Worm (Caenorhabditis elegans) whole organism, L2 larva: ENCODE results near the gene F34D10.4.
A peak's percentile ranks its signal among the peaks of the same experiment; 100 is the strongest.

Experiments used
- C34F6.9 ChIP-seq: fragments of 150-350 bp; optimal IDR thresholded peaks from 2 replicates; lab custom pipeline; 2014; ENCODE audit warnings: missing biosample characterization, missing genetic modification characterization
- F13H6.1 ChIP-seq: sonication (generic microtip); optimal IDR thresholded peaks from 2 replicates; lab custom pipeline; 2016; ENCODE audit warnings: missing genetic modification characterization, missing compliant biosample characterization
- R02D3.7 ChIP-seq: fragments of 150-350 bp; optimal IDR thresholded peaks from 2 replicates; lab custom pipeline; 2014; ENCODE audit warnings: missing biosample characterization, missing genetic modification characterization
- alr-1 ChIP-seq: fragments of 150-350 bp; optimal IDR thresholded peaks from 2 replicates; lab custom pipeline; 2014; ENCODE audit warnings: missing biosample characterization, missing genetic modification characterization
- aly-2 ChIP-seq: fragments of 150-350 bp; optimal IDR thresholded peaks from 2 replicates; lab custom pipeline; 2014; ENCODE audit warnings: missing biosample characterization, missing genetic modification characterization
- ama-1 ChIP-seq: fragments of 150-350 bp; optimal IDR thresholded peaks from 2 replicates; lab custom pipeline; 2018; ENCODE audit warnings: inconsistent platforms
- blmp-1 ChIP-seq: sonication (generic microtip); optimal IDR thresholded peaks from 2 replicates; lab custom pipeline; 2017; ENCODE audit warnings: missing genetic modification characterization, mild to moderate bottlenecking, missing compliant biosample characterization, antibody characterized with exemption, moderate library complexity; ENCODE audit not compliant: insufficient read depth
- ceh-16 ChIP-seq: fragments of 150-350 bp; optimal IDR thresholded peaks from 2 replicates; lab custom pipeline; 2014; ENCODE audit warnings: missing biosample characterization, missing genetic modification characterization
- ceh-82 ChIP-seq: fragments of 150-350 bp; optimal IDR thresholded peaks from 2 replicates; lab custom pipeline; 2014; ENCODE audit warnings: missing biosample characterization, missing genetic modification characterization
- crh-2 ChIP-seq: sonication (generic microtip); optimal IDR thresholded peaks from 2 replicates; lab custom pipeline; 2017; ENCODE audit warnings: missing biosample characterization, missing genetic modification characterization
- dmd-4 ChIP-seq: sonication (generic microtip); optimal IDR thresholded peaks from 2 replicates; lab custom pipeline; 2017; ENCODE audit warnings: missing biosample characterization, missing genetic modification characterization
- egl-27 ChIP-seq: sonication (generic microtip); optimal IDR thresholded peaks from 3 replicates; lab custom pipeline; 2017; ENCODE audit warnings: missing biosample characterization, missing genetic modification reagents, missing genetic modification characterization
- elt-3 ChIP-seq: sonication (generic microtip); optimal IDR thresholded peaks from 2 replicates; lab custom pipeline; 2017; ENCODE audit warnings: missing biosample characterization, missing genetic modification characterization
- fos-1 ChIP-seq: fragments of 150-350 bp; optimal IDR thresholded peaks from 2 replicates; lab custom pipeline; 2014; ENCODE audit warnings: missing biosample characterization, missing genetic modification characterization
- lin-13 ChIP-seq: fragments of 150-350 bp; optimal IDR thresholded peaks from 2 replicates; lab custom pipeline; 2014; ENCODE audit warnings: missing biosample characterization, missing genetic modification reagents, missing genetic modification characterization
- lin-39 ChIP-seq: fragments of 150-350 bp; optimal IDR thresholded peaks from 2 replicates; lab custom pipeline; 2014; ENCODE audit warnings: missing biosample characterization, missing genetic modification reagents, missing genetic modification characterization
- lsy-2 ChIP-seq, 2 experiments: fragments of 150-350 bp in 1 of 2; sonication (generic microtip) in 1 of 2; optimal IDR thresholded peaks; 2 replicates each; lab custom pipeline; 2014 to 2017; ENCODE audit warnings: missing biosample characterization in 2 of 2, missing genetic modification characterization in 2 of 2
- mab-5 ChIP-seq: fragments of 150-350 bp; optimal IDR thresholded peaks from 2 replicates; lab custom pipeline; 2014; ENCODE audit warnings: missing biosample characterization, missing genetic modification characterization
- mbf-1 ChIP-seq: sonication (generic microtip); optimal IDR thresholded peaks from 2 replicates; lab custom pipeline; 2017; ENCODE audit warnings: missing biosample characterization, missing genetic modification characterization
- mdl-1 ChIP-seq, 2 experiments: fragments of 150-350 bp in 1 of 2; sonication (generic microtip) in 1 of 2; optimal IDR thresholded peaks; 2 replicates each; lab custom pipeline; 2017; ENCODE audit warnings: missing biosample characterization in 2 of 2, missing genetic modification characterization in 2 of 2
- nhr-10 ChIP-seq: sonication (generic microtip); optimal IDR thresholded peaks from 2 replicates; lab custom pipeline; 2017; ENCODE audit warnings: missing biosample characterization, missing genetic modification characterization
- nhr-12 ChIP-seq: fragments of 150-350 bp; optimal IDR thresholded peaks from 2 replicates; lab custom pipeline; 2014; ENCODE audit warnings: missing biosample characterization, missing genetic modification characterization
- nhr-129 ChIP-seq: fragments of 150-350 bp; optimal IDR thresholded peaks from 2 replicates; lab custom pipeline; 2014; ENCODE audit warnings: missing biosample characterization, missing genetic modification characterization
- nhr-21 ChIP-seq: fragments of 150-350 bp; optimal IDR thresholded peaks from 2 replicates; lab custom pipeline; 2014; ENCODE audit warnings: missing biosample characterization, missing genetic modification characterization
- nhr-237 ChIP-seq: fragments of 150-350 bp; optimal IDR thresholded peaks from 2 replicates; lab custom pipeline; 2014; ENCODE audit warnings: missing biosample characterization, missing genetic modification characterization
- nhr-25 ChIP-seq: fragments of 150-350 bp; sonication (generic microtip); optimal IDR thresholded peaks from 3 replicates; lab custom pipeline; 2014; ENCODE audit warnings: missing biosample characterization, missing genetic modification characterization
- nhr-77 ChIP-seq: fragments of 150-350 bp; optimal IDR thresholded peaks from 2 replicates; lab custom pipeline; 2014; ENCODE audit warnings: missing biosample characterization, missing genetic modification characterization
- peb-1 ChIP-seq: fragments of 150-350 bp; optimal IDR thresholded peaks from 2 replicates; lab custom pipeline; 2014; ENCODE audit warnings: missing biosample characterization, missing genetic modification characterization
- sem-4 ChIP-seq: fragments of 150-350 bp; optimal IDR thresholded peaks from 2 replicates; lab custom pipeline; 2014; ENCODE audit warnings: missing biosample characterization, missing genetic modification reagents, missing genetic modification characterization
- skn-1 ChIP-seq: sonication (generic microtip); optimal IDR thresholded peaks from 2 replicates; lab custom pipeline; 2017; ENCODE audit warnings: missing biosample characterization, missing genetic modification characterization
- sma-3 ChIP-seq: sonication (generic microtip); optimal IDR thresholded peaks from 2 replicates; lab custom pipeline; 2016; ENCODE audit warnings: missing genetic modification reagents, missing genetic modification characterization, missing compliant biosample characterization
- snpc-4 ChIP-seq: fragments of 150-350 bp; optimal IDR thresholded peaks from 2 replicates; lab custom pipeline; 2014; ENCODE audit warnings: missing biosample characterization, missing genetic modification characterization
- unc-39 ChIP-seq: fragments of 150-350 bp; optimal IDR thresholded peaks from 2 replicates; lab custom pipeline; 2014; ENCODE audit warnings: missing biosample characterization, missing genetic modification characterization
- unc-55 ChIP-seq: fragments of 150-350 bp; sonication (generic microtip); optimal IDR thresholded peaks from 3 replicates; lab custom pipeline; 2014; ENCODE audit warnings: missing biosample characterization, missing genetic modification reagents, missing genetic modification characterization
- unc-62 ChIP-seq: fragments of 150-350 bp; optimal IDR thresholded peaks from 2 replicates; lab custom pipeline; 2014; ENCODE audit warnings: missing biosample characterization, missing genetic modification reagents, missing genetic modification characterization
- zag-1 ChIP-seq: fragments of 150-350 bp; optimal IDR thresholded peaks from 2 replicates; lab custom pipeline; 2014; ENCODE audit warnings: missing biosample characterization, missing genetic modification characterization
- ztf-11 ChIP-seq: sonication (generic microtip); optimal IDR thresholded peaks from 2 replicates; lab custom pipeline; 2017; ENCODE audit warnings: missing biosample characterization, missing genetic modification characterization
- ztf-4 ChIP-seq: fragments of 150-350 bp; optimal IDR thresholded peaks from 2 replicates; lab custom pipeline; 2014; ENCODE audit warnings: missing biosample characterization, missing genetic modification characterization

The F34D10.4 gene

ce11 chrIII:3743367-3743766 is 7.0 kb downstream of the F34D10.4 start:
- TF ChIP-seq nhr-129 (tag; lab: Kevin White, UChicago) (no peak), nhr-25 (no peak), mdl-1 (tag; optimal IDR thresholded peaks at IDR 0.05; lab: Kevin White, UChicago) (no peak), crh-2 (no peak), F13H6.1 (tag; lab: Kevin White, UChicago) (no peak), ama-1 (no peak), sma-3 (GFP tag; lab: Kevin White, UChicago) (no peak), nhr-12 (tag; lab: Kevin White, UChicago) (no peak), egl-27 (tag; lab: Kevin White, UChicago) (no peak), skn-1 (tag; lab: Kevin White, UChicago) (no peak)

- TF ChIP-seq lsy-2 (tag; optimal IDR thresholded peaks at IDR 0.05; lab: Kevin White, UChicago) (no peak), ztf-11 (tag; lab: Kevin White, UChicago) (no peak), sma-3 (GFP tag; lab: Kevin White, UChicago) (no peak)
These were observed 8.7 kb downstream of the F34D10.4 start, which contains the start of gene lin-48 for ce11 chrIII:3745138-3745537. TSS of gene lin-48 (plus strand) at chrIII:3745438.

ce11 chrIII:3759312-3759711 is 22.9 kb downstream of the F34D10.4 start, which contains the start of gene arcp-1:
TSS of gene arcp-1 (minus strand) at chrIII:3759412.
- TF ChIP-seq fos-1 (tag; lab: Kevin White, UChicago): no peak
- TF ChIP-seq, all 48 proteins: peak for 0

ce11 chrIII:3764043-3764442 is 27.6 kb downstream of the F34D10.4 start:
- TF ChIP-seq nhr-21 (no peak), alr-1 (no peak), fos-1 (tag; lab: Kevin White, UChicago) (peak; percentile 87), mbf-1 (no peak)
- TF ChIP-seq, all 48 proteins: peak for 1

ce11 chrIII:3764584-3764983 is 28.2 kb downstream of the F34D10.4 start:
- TF ChIP-seq sma-3 (GFP tag; lab: Kevin White, UChicago) (no peak), snpc-4 (peak; percentile 13), lin-39 (tag; lab: Kevin White, UChicago) (no peak)
- TF ChIP-seq, all 48 proteins: peak for 1

ce11 chrIII:3765460-3765859 is 29.1 kb downstream of the F34D10.4 start, which contains the start of gene C44F1.1:
TSS of gene C44F1.1 (minus strand) at chrIII:3765560.
- no peak for TF ChIP-seq zag-1 (tag; lab: Kevin White, UChicago)
- no peak for TF ChIP-seq mbf-1
- no peak for TF ChIP-seq dmd-4 (tag; lab: Kevin White, UChicago)

- TF ChIP-seq lin-13 (GFP tag; lab: Kevin White, UChicago) (no peak), R02D3.7 (tag; lab: Kevin White, UChicago) (no peak), ama-1 (no peak), nhr-10 (tag; lab: Kevin White, UChicago) (no peak), elt-3 (tag; lab: Kevin White, UChicago) (no peak), peb-1 (no peak), unc-39 (tag; lab: Kevin White, UChicago) (no peak), ztf-4 (tag; lab: Kevin White, UChicago) (no peak), nhr-12 (tag; lab: Kevin White, UChicago) (no peak)
These were observed 31.8 kb downstream of the F34D10.4 start, which contains the start of gene gmeb-3 for ce11 chrIII:3768200-3768599. TSS of gene gmeb-3 (plus strand) at chrIII:3768500.

- TF ChIP-seq ceh-16 (no peak), C34F6.9 (tag; lab: Kevin White, UChicago) (peak; percentile 65), blmp-1 (tag; lab: Kevin White, UChicago) (peak; percentile 9), sma-3 (GFP tag; lab: Kevin White, UChicago) (peak; percentile 48), lsy-2 (tag; optimal IDR thresholded peaks at IDR 0.05; lab: Kevin White, UChicago) (peak; percentile 7 to 68), crh-2 (peak; percentile 62), peb-1 (no peak), nhr-129 (tag; lab: Kevin White, UChicago) (peak; percentile 67), nhr-12 (tag; lab: Kevin White, UChicago) (no peak), zag-1 (tag; lab: Kevin White, UChicago) (no peak), ceh-82 (tag; lab: Kevin White, UChicago) (no peak), nhr-10 (tag; lab: Kevin White, UChicago) (no peak), skn-1 (tag; lab: Kevin White, UChicago) (no peak), unc-39 (tag; lab: Kevin White, UChicago) (no peak), aly-2 (tag; lab: Kevin White, UChicago) (no peak), nhr-77 (tag; lab: Kevin White, UChicago) (no peak), nhr-237 (tag; lab: Kevin White, UChicago) (no peak), unc-55 (GFP tag; lab: Kevin White, UChicago) (peak; percentile 61), mab-5 (tag; lab: Kevin White, UChicago) (no peak), ztf-11 (tag; lab: Kevin White, UChicago) (no peak), nhr-21 (no peak), R02D3.7 (tag; lab: Kevin White, UChicago) (no peak), F13H6.1 (tag; lab: Kevin White, UChicago) (peak; percentile 59), sem-4 (no peak), alr-1 (no peak), unc-62 (GFP tag; lab: Kevin White, UChicago) (no peak), egl-27 (tag; lab: Kevin White, UChicago) (peak; percentile 17)
These were observed 36.8 kb downstream of the F34D10.4 start, which contains the start of gene lec-4 for ce11 chrIII:3773173-3773572. TSS of gene lec-4 (minus strand) at chrIII:3773326.
